Fruit fly (Drosophila melanogaster): ENCODE results near the gene Chsy.
A peak's percentile ranks its signal among the peaks of the same experiment; 100 is the strongest.

The Chsy gene

DNA sequence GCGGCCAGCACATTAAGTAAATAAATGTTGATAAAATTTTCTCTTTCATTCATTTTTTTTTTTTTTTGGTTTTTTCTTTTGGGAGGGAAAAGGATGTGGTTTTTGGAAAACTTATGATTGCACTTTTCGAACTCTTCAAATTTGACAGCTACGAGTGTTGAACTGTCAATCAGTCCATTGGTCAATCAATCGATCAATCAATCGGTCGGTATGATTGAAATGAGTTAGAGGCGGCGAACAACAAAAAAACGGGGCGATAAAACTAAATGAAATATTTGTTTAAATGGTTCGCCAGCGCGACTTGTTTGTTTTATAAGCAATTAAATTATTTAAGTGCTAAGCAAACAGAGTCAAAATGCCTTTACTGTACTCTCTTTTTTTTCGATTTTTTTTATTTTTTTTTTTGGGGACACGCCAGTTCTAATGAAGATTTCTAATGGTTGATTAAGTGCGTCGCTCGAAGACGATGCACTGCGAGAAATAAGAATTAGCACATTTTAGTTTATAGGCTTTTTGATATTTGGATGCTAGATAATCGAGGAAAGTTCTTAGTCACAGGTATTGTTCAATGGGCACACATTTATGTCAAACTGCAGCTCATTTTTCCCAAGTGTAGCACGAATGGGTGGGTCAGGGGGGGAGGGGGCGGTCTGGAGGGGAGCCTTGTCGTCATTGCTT is 25.8 kb upstream of the Chsy start (continued):
- TF ChIP-seq en (GFP tag; optimal IDR thresholded peaks at IDR 0.05) (peak; percentile 43), Oli (tag; optimal IDR thresholded peaks at IDR 0.05) (peak; percentile 85), CTCF (GFP tag; optimal IDR thresholded peaks at IDR 0.05) (peak; percentile 12), CG13296 (GFP tag; optimal IDR thresholded peaks at IDR 0.05) (peak; percentile 58), NC2β (GFP tag; optimal IDR thresholded peaks at IDR 0.05) (peak; percentile 33), Hmr (GFP tag; optimal IDR thresholded peaks at IDR 0.05) (peak; percentile 66), grau (tag; optimal IDR thresholded peaks at IDR 0.05) (peak; percentile 79), CG1233 (GFP tag; optimal IDR thresholded peaks at IDR 0.05) (peak; percentile 76), wor (GFP tag; IDR thresholded peaks at IDR 0.05) (peak; percentile 51), lola (GFP tag; optimal IDR thresholded peaks at IDR 0.05) (peak in 1 of 3 experiments; percentile 73), kah (GFP tag; optimal IDR thresholded peaks at IDR 0.05) (peak; percentile 61), CG4404 (GFP tag; IDR thresholded peaks at IDR 0.05) (peak; percentile 52), MESR4 (GFP tag; optimal IDR thresholded peaks at IDR 0.05) (peak; percentile 16), CG30403 (GFP tag; optimal IDR thresholded peaks at IDR 0.05) (peak; percentile 85), Atf6 (GFP tag; IDR thresholded peaks at IDR 0.05) (peak; percentile 71), CG9727 (GFP tag; optimal IDR thresholded peaks at IDR 0.05) (peak; percentile 78), Nf-YB (GFP tag; optimal IDR thresholded peaks at IDR 0.05) (peak; percentile 62), CG15269 (tag; optimal IDR thresholded peaks at IDR 0.05) (peak; percentile 81), Rfx (GFP tag; IDR thresholded peaks at IDR 0.05) (peak; percentile 84), tap (tag; optimal IDR thresholded peaks at IDR 0.05) (peak; percentile 72), Jarid2 (GFP tag; optimal IDR thresholded peaks at IDR 0.05) (peak; percentile 66), Ets97D (GFP tag; optimal IDR thresholded peaks at IDR 0.05) (peak; percentile 19), mirr (GFP tag; optimal IDR thresholded peaks at IDR 0.05) (no peak), Sin3A (optimal IDR thresholded peaks at IDR 0.05) (no peak), Drgx (GFP tag; IDR thresholded peaks at IDR 0.05) (peak; percentile 57; the same call in 1 of the 2 replicates), dysf (GFP tag; IDR thresholded peaks at IDR 0.05) (peak; percentile 85), hkb (optimal IDR thresholded peaks at IDR 0.05) (no peak), hkb (GFP tag; IDR thresholded peaks at IDR 0.05) (peak; percentile 76), CG10209 (GFP tag; optimal IDR thresholded peaks at IDR 0.05) (peak; percentile 81), ftz-f1 (GFP tag; optimal IDR thresholded peaks at IDR 0.05) (no peak), gce (GFP tag; IDR thresholded peaks at IDR 0.05) (0 out of 3 replicates have a peak, but pooled peaks have one; percentile 56), Sox100B (GFP tag; optimal IDR thresholded peaks at IDR 0.05) (peak; percentile 69), CkIIα-i1 (GFP tag; IDR thresholded peaks at IDR 0.05) (peak; percentile 20; the same call in 1 of the 2 replicates), ems (GFP tag; optimal IDR thresholded peaks at IDR 0.05) (peak; percentile 66), slp2 (GFP tag; optimal IDR thresholded peaks at IDR 0.05) (peak; percentile 60), Hey (tag; optimal IDR thresholded peaks at IDR 0.05) (peak; percentile 26), ac (GFP tag; optimal IDR thresholded peaks at IDR 0.05) (no peak), seq (GFP tag; IDR thresholded peaks at IDR 0.05) (peak; percentile 60), CG12236 (GFP tag; optimal IDR thresholded peaks at IDR 0.05) (peak; percentile 51), caup (GFP tag; optimal IDR thresholded peaks at IDR 0.05; ENCODE audit: severe bottlenecking) (peak; percentile 71), run (tag; optimal IDR thresholded peaks at IDR 0.05) (peak; percentile 60), Max (GFP tag; optimal IDR thresholded peaks at IDR 0.05) (no peak), peb (GFP tag; IDR thresholded peaks at IDR 0.05) (peak; percentile 43; the same call in 1 of the 2 replicates), CG4617 (GFP tag; optimal IDR thresholded peaks at IDR 0.05; ENCODE audit: borderline replicate concordance) (peak; percentile 53), Nf-YC (tag; optimal IDR thresholded peaks at IDR 0.05) (peak; percentile 29), Med (GFP tag) (peak; percentile 95), Fer2 (tag; optimal IDR thresholded peaks at IDR 0.05) (peak; percentile 17), Eip74EF (GFP tag; optimal IDR thresholded peaks at IDR 0.05) (peak in 1 of 2 experiments; percentile 61), CG17385 (GFP tag; optimal IDR thresholded peaks at IDR 0.05) (peak; percentile 78), crp (GFP tag; optimal IDR thresholded peaks at IDR 0.05) (peak in 1 of 2 experiments; percentile 25)

Measured in whole organism, embryonic.